Worm (Caenorhabditis elegans) whole organism, L3 larva: ENCODE measurements around the gene serp-1.2.

ENCODE experiments used
- R02D3.7 ChIP-seq: fragments of 150-350 bp; optimal IDR thresholded peaks from 2 replicates; lab custom pipeline; 2014; ENCODE audit warnings: missing biosample characterization, missing genetic modification characterization
- ZK546.5 ChIP-seq: sonication (generic microtip); optimal IDR thresholded peaks from 2 replicates; lab custom pipeline; 2017; ENCODE audit warnings: missing biosample characterization, missing genetic modification characterization
- aly-2 ChIP-seq: fragments of 150-350 bp; optimal IDR thresholded peaks from 2 replicates; lab custom pipeline; 2014; ENCODE audit warnings: missing biosample characterization, missing genetic modification characterization
- ama-1 ChIP-seq: fragments of 150-350 bp; optimal IDR thresholded peaks from 2 replicates; lab custom pipeline; 2018
- ceh-16 ChIP-seq: sonication (generic microtip); optimal IDR thresholded peaks from 2 replicates; lab custom pipeline; 2017; ENCODE audit warnings: missing biosample characterization, missing genetic modification characterization
- ceh-28 ChIP-seq: fragments of 150-350 bp; optimal IDR thresholded peaks from 2 replicates; lab custom pipeline; 2014; ENCODE audit warnings: missing biosample characterization, missing genetic modification reagents, missing genetic modification characterization
- ceh-82 ChIP-seq: fragments of 150-350 bp; optimal IDR thresholded peaks from 2 replicates; lab custom pipeline; 2014; ENCODE audit warnings: missing biosample characterization, missing genetic modification characterization
- ceh-9 ChIP-seq: sonication (generic microtip); optimal IDR thresholded peaks from 2 replicates; lab custom pipeline; 2018; ENCODE audit warnings: missing biosample characterization, missing genetic modification characterization
- daf-12 ChIP-seq: fragments of 150-350 bp; optimal IDR thresholded peaks from 2 replicates; lab custom pipeline; 2014; ENCODE audit warnings: missing biosample characterization, missing genetic modification reagents, missing genetic modification characterization
- egl-27 ChIP-seq: sonication (generic microtip); optimal IDR thresholded peaks from 4 replicates; lab custom pipeline; 2017; ENCODE audit warnings: missing biosample characterization, missing genetic modification reagents, missing genetic modification characterization
- egl-5 ChIP-seq: fragments of 150-350 bp; optimal IDR thresholded peaks from 2 replicates; lab custom pipeline; 2017; ENCODE audit warnings: missing biosample characterization, missing genetic modification reagents, missing genetic modification characterization, inconsistent platforms
- elt-1 ChIP-seq: fragments of 150-350 bp; optimal IDR thresholded peaks from 2 replicates; lab custom pipeline; 2014; ENCODE audit warnings: missing biosample characterization, missing genetic modification characterization
- elt-2 ChIP-seq: sonication (generic microtip); optimal IDR thresholded peaks from 2 replicates; lab custom pipeline; 2016; ENCODE audit warnings: missing genetic modification reagents, mild to moderate bottlenecking, missing genetic modification characterization, missing compliant biosample characterization
- elt-3 ChIP-seq, 3 experiments: fragments of 150-350 bp in 1 of 3; sonication (generic microtip) in 2 of 3; optimal IDR thresholded peaks; 2 replicates in 2 of 3; 4 replicates in 1 of 3; lab custom pipeline; 2014 to 2017; ENCODE audit warnings: missing biosample characterization in 3 of 3, missing genetic modification characterization in 3 of 3
- fkh-10 ChIP-seq: sonication (generic microtip); optimal IDR thresholded peaks from 2 replicates; lab custom pipeline; 2017; ENCODE audit warnings: missing biosample characterization, missing genetic modification reagents, missing genetic modification characterization
- fkh-2 ChIP-seq: fragments of 150-350 bp; optimal IDR thresholded peaks from 2 replicates; lab custom pipeline; 2014; ENCODE audit warnings: missing biosample characterization, missing genetic modification reagents, missing genetic modification characterization
- fos-1 ChIP-seq: fragments of 150-350 bp; optimal IDR thresholded peaks from 2 replicates; lab custom pipeline; 2014; ENCODE audit warnings: missing biosample characterization, missing genetic modification characterization
- hmg-11 ChIP-seq: sonication (generic microtip); optimal IDR thresholded peaks from 2 replicates; lab custom pipeline; 2016; ENCODE audit warnings: missing genetic modification characterization, missing compliant biosample characterization
- jun-1 ChIP-seq: fragments of 150-350 bp; optimal IDR thresholded peaks from 2 replicates; lab custom pipeline; 2014; ENCODE audit warnings: missing biosample characterization, missing genetic modification reagents, missing genetic modification characterization
- lin-15B ChIP-seq: fragments of 150-350 bp; optimal IDR thresholded peaks from 2 replicates; lab custom pipeline; 2014; ENCODE audit warnings: missing biosample characterization, missing genetic modification characterization
- lin-39 ChIP-seq: fragments of 150-350 bp; optimal IDR thresholded peaks from 2 replicates; lab custom pipeline; 2018; ENCODE audit warnings: missing biosample characterization, missing genetic modification reagents, missing genetic modification characterization
- lsy-12 ChIP-seq: sonication (generic microtip); optimal IDR thresholded peaks from 2 replicates; lab custom pipeline; 2016; ENCODE audit warnings: mild to moderate bottlenecking, missing genetic modification characterization, missing compliant biosample characterization
- mml-1 ChIP-seq: fragments of 150-350 bp; sonication (generic microtip); optimal IDR thresholded peaks from 3 replicates; lab custom pipeline; 2014; ENCODE audit warnings: missing biosample characterization, missing genetic modification characterization
- nfya-1 ChIP-seq: sonication (generic microtip); optimal IDR thresholded peaks from 2 replicates; lab custom pipeline; 2017; ENCODE audit warnings: missing genetic modification characterization, mild to moderate bottlenecking, missing compliant biosample characterization, antibody characterized with exemption, moderate library complexity; ENCODE audit not compliant: insufficient read depth
- nhr-11 ChIP-seq: fragments of 150-350 bp; optimal IDR thresholded peaks from 2 replicates; lab custom pipeline; 2014; ENCODE audit warnings: missing biosample characterization, missing genetic modification characterization
- nhr-12 ChIP-seq: fragments of 150-350 bp; optimal IDR thresholded peaks from 2 replicates; lab custom pipeline; 2014; ENCODE audit warnings: missing biosample characterization, missing genetic modification characterization
- nhr-23 ChIP-seq: fragments of 150-350 bp; optimal IDR thresholded peaks from 2 replicates; lab custom pipeline; 2014; ENCODE audit warnings: missing biosample characterization, missing genetic modification reagents, missing genetic modification characterization
- nhr-237 ChIP-seq: fragments of 150-350 bp; optimal IDR thresholded peaks from 2 replicates; lab custom pipeline; 2014; ENCODE audit warnings: missing biosample characterization, missing genetic modification characterization
- nhr-25 ChIP-seq: sonication (generic microtip); optimal IDR thresholded peaks from 2 replicates; lab custom pipeline; 2017; ENCODE audit warnings: missing biosample characterization, missing genetic modification characterization
- nhr-28 ChIP-seq: fragments of 150-350 bp; optimal IDR thresholded peaks from 2 replicates; lab custom pipeline; 2014; ENCODE audit warnings: missing biosample characterization, missing genetic modification characterization
- nhr-43 ChIP-seq: sonication (generic microtip); optimal IDR thresholded peaks from 2 replicates; lab custom pipeline; 2016; ENCODE audit warnings: mild to moderate bottlenecking, missing genetic modification characterization, missing compliant biosample characterization; ENCODE audit not compliant: poor library complexity, severe bottlenecking
- nhr-67 ChIP-seq: fragments of 150-350 bp; optimal IDR thresholded peaks from 2 replicates; lab custom pipeline; 2014; ENCODE audit warnings: missing biosample characterization, missing genetic modification characterization
- nhr-76 ChIP-seq: fragments of 150-350 bp; sonication (generic microtip); optimal IDR thresholded peaks from 5 replicates; lab custom pipeline; 2014; ENCODE audit warnings: missing biosample characterization, missing genetic modification characterization
- nhr-77 ChIP-seq: fragments of 150-350 bp; optimal IDR thresholded peaks from 2 replicates; lab custom pipeline; 2014; ENCODE audit warnings: missing biosample characterization, missing genetic modification characterization
- pha-4 ChIP-seq: fragments of 150-350 bp; optimal IDR thresholded peaks from 2 replicates; lab custom pipeline; 2014; ENCODE audit warnings: missing biosample characterization, missing genetic modification reagents, missing genetic modification characterization
- pqm-1 ChIP-seq: fragments of 150-350 bp; optimal IDR thresholded peaks from 2 replicates; lab custom pipeline; 2017; ENCODE audit warnings: missing biosample characterization, missing genetic modification characterization, inconsistent platforms
- sea-2 ChIP-seq: fragments of 150-350 bp; sonication (generic microtip); optimal IDR thresholded peaks from 4 replicates; lab custom pipeline; 2014; ENCODE audit warnings: missing biosample characterization, missing genetic modification reagents, missing genetic modification characterization
- skn-1 ChIP-seq: fragments of 150-350 bp; optimal IDR thresholded peaks from 2 replicates; lab custom pipeline; 2014; ENCODE audit warnings: missing biosample characterization, missing genetic modification characterization
- snpc-4 ChIP-seq: fragments of 150-350 bp; optimal IDR thresholded peaks from 2 replicates; lab custom pipeline; 2014; ENCODE audit warnings: missing biosample characterization, missing genetic modification characterization
- tbx-2 ChIP-seq: sonication (generic microtip); optimal IDR thresholded peaks from 2 replicates; lab custom pipeline; 2016; ENCODE audit warnings: mild to moderate bottlenecking, missing genetic modification characterization, missing compliant biosample characterization
- unc-39 ChIP-seq: sonication (generic microtip); optimal IDR thresholded peaks from 4 replicates; lab custom pipeline; 2017; ENCODE audit warnings: missing biosample characterization, missing genetic modification characterization
- unc-62 ChIP-seq: fragments of 150-350 bp; sonication (generic microtip); optimal IDR thresholded peaks from 4 replicates; lab custom pipeline; 2014; ENCODE audit warnings: missing biosample characterization, missing genetic modification reagents, missing genetic modification characterization
- ztf-11 ChIP-seq: fragments of 150-350 bp; optimal IDR thresholded peaks from 2 replicates; lab custom pipeline; 2014; ENCODE audit warnings: missing biosample characterization, missing genetic modification characterization

Gene serp-1.2

ce11 chrIV:8243599-8243998, 18.1 kb downstream of the serp-1.2 start, which contains the start of gene T09A12.8:
Gene T09A12.8, minus strand, starts transcription at chrIV:8243699.
- no peak for TF ChIP-seq ZK546.5 (tag; lab: Kevin White, UChicago)
- TF ChIP-seq pqm-1 (tag; lab: Kevin White, UChicago), result no peak
- no peak for TF ChIP-seq mml-1
- TF ChIP-seq, all 47 proteins: peak for 0

- TF ChIP-seq jun-1 (tag; lab: Kevin White, UChicago) (no peak), skn-1 (tag; lab: Kevin White, UChicago) (no peak), pha-4 (tag; lab: Kevin White, UChicago) (no peak), egl-27 (no peak), ceh-16 (tag; lab: Kevin White, UChicago) (no peak), nhr-43 (no peak), ama-1 (lab: Kevin White, UChicago) (no peak), nhr-28 (no peak), nhr-25 (tag; lab: Kevin White, UChicago) (no peak), ceh-28 (tag; lab: Kevin White, UChicago) (no peak), ceh-9 (no peak), tbx-2 (tag; lab: Kevin White, UChicago) (no peak)
These were observed 18.6 kb downstream of the serp-1.2 start, which contains the start of gene T09A12.1 for ce11 chrIV:8244112-8244511. Gene T09A12.1, plus strand, starts transcription at chrIV:8244412.

- TF ChIP-seq elt-1 (tag; lab: Kevin White, UChicago), result peak; percentile 94
- peak; percentile 34 for TF ChIP-seq nhr-23 (tag; lab: Kevin White, UChicago)
- TF ChIP-seq lin-39 (tag; lab: Kevin White, UChicago), result no peak
These were observed 21.9 kb downstream of the serp-1.2 start for ce11 chrIV:8247341-8247740.

ce11 chrIV:8251346-8251745, 25.9 kb downstream of the serp-1.2 start:
- no peak for TF ChIP-seq nhr-28
- peak; percentile 8 for TF ChIP-seq jun-1 (tag; lab: Kevin White, UChicago)
- TF ChIP-seq snpc-4 (tag; lab: Kevin White, UChicago), result no peak
- TF ChIP-seq nhr-43, result no peak
- no peak for TF ChIP-seq ceh-16 (tag; lab: Kevin White, UChicago)
- TF ChIP-seq ztf-11, result no peak
- no peak for TF ChIP-seq elt-3 (tag; optimal IDR thresholded peaks at IDR 0.05; lab: Kevin White, UChicago)
- TF ChIP-seq aly-2 (tag; lab: Kevin White, UChicago), result no peak
- peak; percentile 82 for TF ChIP-seq elt-2 (tag; lab: Kevin White, UChicago)
- TF ChIP-seq pqm-1 (tag; lab: Kevin White, UChicago), result peak; percentile 71
- TF ChIP-seq daf-12 (tag; lab: Kevin White, UChicago), result no peak
- TF ChIP-seq lsy-12 (tag; lab: Kevin White, UChicago), result no peak
- TF ChIP-seq ceh-82 (tag; lab: Kevin White, UChicago), result no peak
- no peak for TF ChIP-seq nfya-1 (tag; lab: Kevin White, UChicago)
- TF ChIP-seq nhr-77 (tag; lab: Kevin White, UChicago), result no peak
- TF ChIP-seq unc-62, result no peak
- TF ChIP-seq hmg-11 (tag; lab: Kevin White, UChicago), result no peak
- no peak for TF ChIP-seq egl-5 (tag; lab: Kevin White, UChicago)
- TF ChIP-seq ceh-9, result no peak
- TF ChIP-seq nhr-25 (tag; lab: Kevin White, UChicago), result no peak
- no peak for TF ChIP-seq nhr-237 (tag; lab: Kevin White, UChicago)
- TF ChIP-seq, all 47 proteins: peak for 3

- peak; percentile 58 for TF ChIP-seq nhr-23 (tag; lab: Kevin White, UChicago)
- no peak for TF ChIP-seq nhr-67 (tag; lab: Kevin White, UChicago)
- TF ChIP-seq snpc-4 (tag; lab: Kevin White, UChicago), result no peak
- TF ChIP-seq elt-1 (tag; lab: Kevin White, UChicago), result no peak
- TF ChIP-seq nhr-43, result peak; percentile 57
- no peak for TF ChIP-seq nhr-12 (tag; lab: Kevin White, UChicago)
- TF ChIP-seq ceh-16 (tag; lab: Kevin White, UChicago), result no peak
- peak; percentile 51 for TF ChIP-seq nhr-25 (tag; lab: Kevin White, UChicago)
- no peak for TF ChIP-seq fos-1
- TF ChIP-seq tbx-2 (tag; lab: Kevin White, UChicago), result peak; percentile 22
- no peak for TF ChIP-seq nhr-11 (tag; lab: Kevin White, UChicago)
- TF ChIP-seq lin-15B (tag; lab: Kevin White, UChicago), result no peak
- no peak for TF ChIP-seq nhr-77 (tag; lab: Kevin White, UChicago)
- no peak for TF ChIP-seq ama-1 (lab: Kevin White, UChicago)
- TF ChIP-seq fkh-2, result no peak
- no peak for TF ChIP-seq R02D3.7 (tag; lab: Kevin White, UChicago)
- TF ChIP-seq ceh-28 (tag; lab: Kevin White, UChicago), result no peak
- peak; percentile 31 for TF ChIP-seq jun-1 (tag; lab: Kevin White, UChicago)
- TF ChIP-seq mml-1, result no peak
- TF ChIP-seq ZK546.5 (tag; lab: Kevin White, UChicago), result no peak
- TF ChIP-seq hmg-11 (tag; lab: Kevin White, UChicago), result peak; percentile 89
- peak in 1 of 3 experiments; percentile 72 for TF ChIP-seq elt-3 (tag; optimal IDR thresholded peaks at IDR 0.05; lab: Kevin White, UChicago)
- TF ChIP-seq skn-1 (tag; lab: Kevin White, UChicago), result peak; percentile 35
- TF ChIP-seq unc-62, result no peak
- TF ChIP-seq fkh-10 (GFP tag; lab: Kevin White, UChicago), result no peak
- TF ChIP-seq unc-39 (tag; lab: Kevin White, UChicago), result no peak
- TF ChIP-seq egl-5 (tag; lab: Kevin White, UChicago), result peak; percentile 16
- no peak for TF ChIP-seq sea-2 (GFP tag; lab: Kevin White, UChicago)
- TF ChIP-seq nhr-76 (tag; lab: Kevin White, UChicago), result no peak
- TF ChIP-seq pqm-1 (tag; lab: Kevin White, UChicago), result peak; percentile 13
These were observed 27.4 kb downstream of the serp-1.2 start for ce11 chrIV:8252856-8253255.
